Fruit fly (Drosophila melanogaster) whole organism, prepupa: ENCODE results near the gene dj-1beta.

ENCODE experiments used
- CG6276 ChIP-seq: fragments of 200-800 bp; sonication (Bioruptor generic); optimal IDR thresholded peaks from 2 replicates; lab custom pipeline; 2017; ENCODE audit warnings: missing biosample characterization, mild to moderate bottlenecking, missing genetic modification characterization
- CG8119 ChIP-seq: fragments of 200-800 bp; sonication (Bioruptor generic); IDR thresholded peaks from 3 replicates; pipeline ENCODE4 v1.3.6; 2022; ENCODE audit warnings: missing biosample characterization, missing genetic modification characterization
- Hr38 ChIP-seq: sonication (Bioruptor generic); optimal IDR thresholded peaks from 2 replicates; lab custom pipeline; 2016; ENCODE audit warnings: missing biosample characterization, missing genetic modification characterization
- Hr39 ChIP-seq: fragments of 200-800 bp; sonication (Bioruptor generic); optimal IDR thresholded peaks from 2 replicates; lab custom pipeline; 2016; ENCODE audit warnings: missing biosample characterization, missing genetic modification characterization
- fd59A ChIP-seq: fragments of 200-800 bp; sonication (Bioruptor generic); optimal IDR thresholded peaks from 2 replicates; lab custom pipeline; 2017; ENCODE audit warnings: missing biosample characterization, mild to moderate bottlenecking, missing genetic modification characterization, missing genetic modification reagents
- lz ChIP-seq: fragments of 200-800 bp; sonication (Bioruptor generic); optimal IDR thresholded peaks from 3 replicates; lab custom pipeline; 2016; ENCODE audit warnings: missing biosample characterization, missing genetic modification characterization

DNA sequence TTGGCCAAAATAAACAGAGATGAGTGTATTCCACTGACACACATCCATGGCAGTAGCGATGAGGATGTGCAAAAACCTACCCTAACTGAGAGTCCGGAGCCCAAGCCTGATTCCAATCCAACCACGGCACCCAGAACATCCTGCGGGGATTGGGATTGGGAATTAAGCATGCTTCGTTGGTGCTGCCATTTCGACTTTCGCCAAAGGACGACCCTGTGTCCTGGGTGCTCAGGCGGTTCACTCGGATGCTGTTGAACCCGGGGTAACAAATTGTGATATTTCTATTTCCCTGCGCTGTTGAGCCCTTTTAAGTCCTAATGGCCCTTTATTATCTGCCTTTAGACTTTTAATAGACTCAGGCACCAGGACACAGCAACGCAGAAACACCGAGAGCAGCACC is 48.3 kb downstream of the dj-1beta start:
- TF ChIP-seq lz (GFP tag; lab: Kevin White, UChicago) = no peak
- no peak for TF ChIP-seq CG6276 (GFP tag; lab: Kevin White, UChicago)
- no peak for TF ChIP-seq Hr39 (GFP tag; lab: Kevin White, UChicago)
- no peak for TF ChIP-seq CG8119 (GFP tag; lab: Robert Waterston, UW)
- no peak for TF ChIP-seq fd59A (GFP tag; lab: Kevin White, UChicago)
- no peak for TF ChIP-seq Hr38 (GFP tag; lab: Kevin White, UChicago)
